Worm (Caenorhabditis elegans): ENCODE data around the gene fbxc-29.
"Not testable (repeated sequence)": the region's sequence is repeated elsewhere in the genome, so short reads cannot be mapped to it uniquely, and the experiment has no call there.

fbxc-29 gene

DNA sequence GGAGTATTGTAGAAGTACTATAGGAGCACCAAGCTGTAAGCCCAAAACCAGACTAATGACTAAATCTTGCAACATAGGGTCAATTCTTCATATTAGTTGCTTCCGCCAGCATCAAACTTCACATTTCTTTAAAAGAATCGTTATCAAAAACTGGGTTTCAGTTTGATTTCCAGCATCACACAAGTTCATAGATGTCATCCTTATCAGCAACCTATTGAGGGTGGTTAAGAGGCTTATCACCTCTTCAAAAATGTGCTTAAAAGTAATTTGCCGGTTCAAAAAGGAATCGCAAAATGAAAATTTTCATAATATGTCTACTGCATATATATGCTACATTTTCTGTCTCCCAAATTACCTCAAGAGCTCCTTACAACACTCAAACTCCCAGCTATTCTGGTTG lies 27.9 kb downstream of the fbxc-29 start, which contains the start of gene clec-43:
TSS of gene clec-43 (plus strand) at position 294 of the 400 bp plus-strand sequence.
- no peak for TF ChIP-seq lin-35 (GFP tag; optimal IDR thresholded peaks at IDR 0.05)
- peak; percentile 70 for TF ChIP-seq nhr-80 (tag; optimal IDR thresholded peaks at IDR 0.05)
- 0 out of 2 replicates have a peak, but pooled peaks have one; percentile 23 for TF ChIP-seq F37B4.10 (GFP tag; IDR thresholded peaks at IDR 0.05)

- TF ChIP-seq T26A5.8 (tag; optimal IDR thresholded peaks at IDR 0.05) (no peak), ztf-22 (GFP tag; optimal IDR thresholded peaks at IDR 0.05) (no peak), hlh-26 (GFP tag; conservative IDR thresholded peaks at IDR 0.05) (no peak), T07F8.4 (tag; optimal IDR thresholded peaks at IDR 0.05) (no peak), nfya-1 (tag; optimal IDR thresholded peaks at IDR 0.05; ENCODE audit: borderline replicate concordance, insufficient read depth) (no peak), Y67H2A.10 (GFP tag; conservative IDR thresholded peaks at IDR 0.05) (no peak), zim-3 (tag; optimal IDR thresholded peaks at IDR 0.05) (no peak), sea-2 (GFP tag; IDR thresholded peaks at IDR 0.05) (no peak), B0035.1 (tag; optimal IDR thresholded peaks at IDR 0.05) (no peak), tbp1 (GFP tag; optimal IDR thresholded peaks at IDR 0.05) (no peak), hrde-1 (tag; optimal IDR thresholded peaks at IDR 0.05; ENCODE audit: borderline replicate concordance) (no peak), D2030.7 (GFP tag; IDR thresholded peaks at IDR 0.05) (no peak), tbx-9 (tag; optimal IDR thresholded peaks at IDR 0.05; ENCODE audit: borderline replicate concordance) (no peak), let-607 (tag; optimal IDR thresholded peaks at IDR 0.05) (no peak), unc-130 (GFP tag; optimal IDR thresholded peaks at IDR 0.05) (no peak), ztf-6 (GFP tag; IDR thresholded peaks at IDR 0.05) (no peak)
These were observed 32.2 kb downstream of the fbxc-29 start, which contains the start of gene fbxc-32 for ce11 chrII:948091-948490. TSS of gene fbxc-32 (minus strand) at chrII:948191.

ce11 chrII:950374-950773 lies 34.5 kb downstream of the fbxc-29 start:
- TF ChIP-seq lin-40 (tag; optimal IDR thresholded peaks at IDR 0.05) (no peak), B0261.1 (tag; optimal IDR thresholded peaks at IDR 0.05) (no peak), cebp-1 (GFP tag; IDR thresholded peaks at IDR 0.05) (peak; percentile 68), cebp-1 (tag; optimal IDR thresholded peaks at IDR 0.05) (peak; percentile 91), snpc-1.1 (tag; optimal IDR thresholded peaks at IDR 0.05; ENCODE audit: insufficient read depth) (no peak), repo-1 (tag; optimal IDR thresholded peaks at IDR 0.05) (no peak), rcor-1 (GFP tag; IDR thresholded peaks at IDR 0.05) (no peak), pha-4 (tag; optimal IDR thresholded peaks at IDR 0.05) (no peak), madf-3 (GFP tag; IDR thresholded peaks at IDR 0.05) (0 out of 2 replicates have a peak, but pooled peaks have one; percentile 41)

DNA sequence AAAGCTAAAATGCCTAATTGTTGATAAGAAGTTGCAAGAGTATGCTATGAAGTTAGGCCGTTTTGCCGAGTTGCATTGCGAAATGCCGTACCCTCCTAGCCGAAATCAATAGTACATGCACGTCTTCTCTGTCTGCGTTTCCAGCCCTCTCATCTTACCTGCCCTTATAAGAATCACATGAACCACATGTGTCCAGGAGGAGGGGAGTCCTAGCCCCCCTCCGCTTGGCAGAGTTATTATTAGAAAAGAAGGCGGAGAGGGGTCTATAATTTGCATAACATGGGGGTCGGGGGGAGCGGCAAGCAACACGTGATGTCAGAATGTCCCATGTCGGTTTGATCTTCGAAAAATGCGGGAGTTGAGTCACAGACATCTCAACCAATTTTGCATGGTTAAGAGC lies 37.2 kb downstream of the fbxc-29 start:
- TF ChIP-seq zfh-2 (GFP tag; conservative IDR thresholded peaks at IDR 0.05) = 0 out of 2 replicates have a peak, but pooled peaks have one; percentile 5
- no peak for TF ChIP-seq madf-10 (tag; optimal IDR thresholded peaks at IDR 0.05)

DNA sequence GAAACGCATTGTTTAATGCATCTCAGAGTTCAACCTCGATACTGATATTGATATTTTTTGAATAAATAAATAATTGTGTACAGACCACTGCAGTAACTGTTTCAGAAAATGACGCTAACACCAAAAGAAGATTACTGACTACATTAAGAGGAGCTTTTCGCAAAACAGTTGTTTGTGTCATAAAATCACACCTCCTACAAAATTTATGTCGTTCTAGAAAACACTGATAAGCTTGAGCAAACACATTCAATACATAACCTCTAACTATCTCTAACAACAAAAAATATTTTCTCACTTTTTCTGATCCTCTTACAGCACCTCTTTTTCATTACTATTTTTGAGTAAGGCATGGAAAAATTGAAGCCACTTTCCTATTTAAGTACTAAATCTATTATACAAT lies 38.7 kb downstream of the fbxc-29 start, which contains the start of gene fbxc-7:
TSS of gene fbxc-7 (plus strand) at position 301 of the 400 bp plus-strand sequence.
- TF ChIP-seq Y67H2A.10 (GFP tag; conservative IDR thresholded peaks at IDR 0.05); chd-7 (tag; optimal IDR thresholded peaks at IDR 0.05); rcor-1 (GFP tag; IDR thresholded peaks at IDR 0.05): not testable (repeated sequence)

Data from whole organism, young adult.